Worm (Caenorhabditis elegans) whole organism, young adult: Measurements from ENCODE around the gene clec-178.

Experiments
- B0019.2 ChIP-seq: fragments of 200-800 bp; sonication (Bioruptor generic); conservative IDR thresholded peaks from 2 replicates; pipeline ENCODE4 v1.3.6; 2022; ENCODE audit warnings: missing genetic modification reagents, missing genetic modification characterization, missing compliant biosample characterization
- B0261.1 ChIP-seq: sonication (generic microtip); optimal IDR thresholded peaks from 2 replicates; lab custom pipeline; 2016; ENCODE audit warnings: mild to moderate bottlenecking, missing genetic modification characterization, moderate library complexity, missing compliant biosample characterization
- D2030.7 ChIP-seq: fragments of 200-800 bp; sonication (Bioruptor generic); IDR thresholded peaks from 2 replicates; pipeline ENCODE4 v1.3.6; 2022; ENCODE audit warnings: missing genetic modification reagents, missing genetic modification characterization, missing compliant biosample characterization
- F33H1.4 ChIP-seq: fragments of 200-800 bp; sonication (Bioruptor generic); IDR thresholded peaks from 2 replicates; pipeline ENCODE4 v1.3.6; 2022; ENCODE audit warnings: missing genetic modification reagents, missing genetic modification characterization, missing compliant biosample characterization
- K12H6.12 ChIP-seq: fragments of 200-800 bp; sonication (Bioruptor generic); optimal IDR thresholded peaks from 2 replicates; lab custom pipeline; 2018; ENCODE audit warnings: mild to moderate bottlenecking, missing genetic modification characterization, missing compliant biosample characterization
- Y53F4B.3 ChIP-seq: fragments of 200-800 bp; sonication (Bioruptor generic); IDR thresholded peaks from 2 replicates; pipeline ENCODE4 v1.3.6; 2022; ENCODE audit warnings: missing genetic modification reagents, missing genetic modification characterization, missing compliant biosample characterization
- aptf-2 ChIP-seq: fragments of 200-800 bp; sonication (Bioruptor generic); conservative IDR thresholded peaks from 2 replicates; pipeline ENCODE4 v1.3.6; 2022; ENCODE audit warnings: missing genetic modification reagents, missing genetic modification characterization, missing compliant biosample characterization
- atf-7 ChIP-seq: sonication (generic microtip); optimal IDR thresholded peaks from 2 replicates; lab custom pipeline; 2017; ENCODE audit warnings: mild to moderate bottlenecking, missing genetic modification characterization, missing compliant biosample characterization
- attf-3 ChIP-seq: fragments of 200-800 bp; sonication (Bioruptor generic); conservative IDR thresholded peaks from 2 replicates; pipeline ENCODE4 v1.3.6; 2022; ENCODE audit warnings: missing genetic modification reagents, missing genetic modification characterization, missing compliant biosample characterization
- attf-5 ChIP-seq: fragments of 200-800 bp; sonication (Bioruptor generic); optimal IDR thresholded peaks from 2 replicates; lab custom pipeline; 2018; ENCODE audit warnings: mild to moderate bottlenecking, missing genetic modification characterization, missing compliant biosample characterization
- attf-6 ChIP-seq: fragments of 200-800 bp; sonication (Bioruptor generic); IDR thresholded peaks from 2 replicates; pipeline ENCODE4 v1.3.6; 2022; ENCODE audit warnings: missing genetic modification reagents, missing genetic modification characterization, missing compliant biosample characterization
- bed-1 ChIP-seq: fragments of 200-800 bp; sonication (Bioruptor generic); IDR thresholded peaks from 2 replicates; pipeline ENCODE4 v1.3.6; 2022; ENCODE audit warnings: missing genetic modification reagents, missing genetic modification characterization, missing compliant biosample characterization
- bed-2 ChIP-seq: fragments of 200-800 bp; sonication (Bioruptor generic); IDR thresholded peaks from 2 replicates; pipeline ENCODE4 v1.3.6; 2022; ENCODE audit warnings: missing genetic modification reagents, missing genetic modification characterization, missing compliant biosample characterization
- cebp-1 ChIP-seq, 2 experiments: fragments of 200-800 bp in 1 of 2; sonication (Bioruptor generic) in 1 of 2; sonication (generic microtip) in 1 of 2; IDR thresholded peaks in 1 of 2; optimal IDR thresholded peaks in 1 of 2; 2 replicates each; pipeline versions ENCODE4 v1.3.6 to Lab custom; 2017 to 2022; ENCODE audit warnings: missing compliant biosample characterization in 2 of 2, missing genetic modification characterization in 2 of 2, mild to moderate bottlenecking in 1 of 2, missing genetic modification reagents in 1 of 2, moderate library complexity in 1 of 2
- die-1 ChIP-seq: sonication (generic microtip); optimal IDR thresholded peaks from 2 replicates; lab custom pipeline; 2016; ENCODE audit warnings: missing genotype, mild to moderate bottlenecking, missing genetic modification characterization, missing compliant biosample characterization
- dpl-1 ChIP-seq: fragments of 150-350 bp; optimal IDR thresholded peaks from 2 replicates; lab custom pipeline; 2014; ENCODE audit warnings: missing biosample characterization, missing genetic modification reagents, missing genetic modification characterization
- gei-17 ChIP-seq: fragments of 200-800 bp; sonication (Bioruptor generic); optimal IDR thresholded peaks from 2 replicates; lab custom pipeline; 2018; ENCODE audit warnings: mild to moderate bottlenecking, missing genetic modification characterization, missing compliant biosample characterization
- hlh-26 ChIP-seq: fragments of 200-800 bp; sonication (Bioruptor generic); conservative IDR thresholded peaks from 2 replicates; pipeline ENCODE4 v1.3.6; 2022; ENCODE audit warnings: missing genetic modification reagents, missing genetic modification characterization, missing compliant biosample characterization
- hmg-1.2 ChIP-seq: fragments of 200-800 bp; sonication (Bioruptor generic); IDR thresholded peaks from 2 replicates; pipeline ENCODE4 v1.3.6; 2022; ENCODE audit warnings: missing genetic modification reagents, missing genetic modification characterization, missing compliant biosample characterization
- lag-1 ChIP-seq: fragments of 200-800 bp; sonication (Bioruptor generic); IDR thresholded peaks from 2 replicates; pipeline ENCODE4 v1.3.6; 2022; ENCODE audit warnings: missing genetic modification reagents, missing genetic modification characterization, missing compliant biosample characterization
- let-526 ChIP-seq: fragments of 200-800 bp; sonication (Bioruptor generic); IDR thresholded peaks from 2 replicates; pipeline ENCODE4 v1.3.6; 2022; ENCODE audit warnings: missing genetic modification reagents, missing genetic modification characterization, missing compliant biosample characterization
- let-607 ChIP-seq, 2 experiments: fragments of 200-800 bp in 1 of 2; sonication (Bioruptor generic) in 1 of 2; sonication (generic microtip) in 1 of 2; optimal IDR thresholded peaks; 2 replicates each; lab custom pipeline; 2016 to 2018; ENCODE audit warnings: mild to moderate bottlenecking in 2 of 2, missing compliant biosample characterization in 2 of 2, missing genetic modification characterization in 2 of 2, moderate library complexity in 2 of 2, missing genotype in 1 of 2
- lin-40 ChIP-seq: sonication (generic microtip); optimal IDR thresholded peaks from 2 replicates; lab custom pipeline; 2016; ENCODE audit warnings: missing genetic modification characterization, mild to moderate bottlenecking, missing compliant biosample characterization, missing genotype, missing genetic modification reagents
- lin-54 ChIP-seq: fragments of 200-800 bp; sonication (Bioruptor generic); optimal IDR thresholded peaks from 2 replicates; lab custom pipeline; 2018; ENCODE audit warnings: mild to moderate bottlenecking, missing genetic modification characterization, missing compliant biosample characterization
- madf-6 ChIP-seq: fragments of 200-800 bp; sonication (Bioruptor generic); IDR thresholded peaks from 2 replicates; pipeline ENCODE4 v1.3.6; 2022; ENCODE audit warnings: missing genetic modification reagents, missing genetic modification characterization, missing compliant biosample characterization
- madf-8 ChIP-seq: fragments of 200-800 bp; sonication (Bioruptor generic); conservative IDR thresholded peaks from 2 replicates; pipeline ENCODE4 v1.3.6; 2022; ENCODE audit warnings: missing genetic modification reagents, missing genetic modification characterization, missing compliant biosample characterization
- nfya-2 ChIP-seq: fragments of 200-800 bp; sonication (Bioruptor generic); IDR thresholded peaks from 2 replicates; pipeline ENCODE4 v1.3.6; 2022; ENCODE audit warnings: missing genetic modification reagents, missing genetic modification characterization, missing compliant biosample characterization
- nhr-120 ChIP-seq: fragments of 200-800 bp; sonication (Bioruptor generic); IDR thresholded peaks from 2 replicates; pipeline ENCODE4 v1.3.6; 2022; ENCODE audit warnings: missing genetic modification characterization, missing compliant biosample characterization
- nhr-27 ChIP-seq: fragments of 200-800 bp; sonication (Bioruptor generic); optimal IDR thresholded peaks from 2 replicates; lab custom pipeline; 2018; ENCODE audit warnings: mild to moderate bottlenecking, missing genetic modification characterization, moderate library complexity, missing compliant biosample characterization
- nhr-80 ChIP-seq: sonication (generic microtip); optimal IDR thresholded peaks from 2 replicates; lab custom pipeline; 2016; ENCODE audit warnings: missing genetic modification characterization, missing compliant biosample characterization
- nhr-90 ChIP-seq: sonication (generic microtip); optimal IDR thresholded peaks from 2 replicates; lab custom pipeline; 2016; ENCODE audit warnings: missing genotype, mild to moderate bottlenecking, missing genetic modification characterization, missing compliant biosample characterization
- rec-8 ChIP-seq, 2 experiments: sonication (generic microtip); optimal IDR thresholded peaks; 2 replicates each; lab custom pipeline; 2016; ENCODE audit warnings: mild to moderate bottlenecking in 2 of 2, missing genetic modification characterization in 2 of 2, missing genetic modification reagents in 2 of 2, missing genotype in 2 of 2, missing biosample characterization in 1 of 2, missing compliant biosample characterization in 1 of 2, moderate library complexity in 1 of 2
- sdz-38 ChIP-seq: sonication (generic microtip); optimal IDR thresholded peaks from 2 replicates; lab custom pipeline; 2016; ENCODE audit warnings: missing genotype, missing genetic modification characterization, missing compliant biosample characterization
- sea-2 ChIP-seq: fragments of 200-800 bp; sonication (Bioruptor generic); IDR thresholded peaks from 2 replicates; pipeline ENCODE4 v1.3.6; 2022; ENCODE audit warnings: missing genetic modification characterization, missing compliant biosample characterization
- snpc-4 ChIP-seq, 5 experiments: fragments of 150-350 bp in 1 of 5; sonication (generic microtip) in 4 of 5; optimal IDR thresholded peaks; 2 replicates each; lab custom pipeline; 2014 to 2018; ENCODE audit warnings: missing genetic modification characterization in 5 of 5, missing biosample characterization in 3 of 5, antibody characterized with exemption in 2 of 5, mild to moderate bottlenecking in 2 of 5, missing compliant biosample characterization in 2 of 5, missing genotype in 2 of 5, moderate library complexity in 2 of 5, missing genetic modification reagents in 1 of 5
- tbp1 ChIP-seq: fragments of 200-800 bp; sonication (Bioruptor generic); optimal IDR thresholded peaks from 2 replicates; lab custom pipeline; 2018; ENCODE audit warnings: mild to moderate bottlenecking, missing genetic modification characterization, missing compliant biosample characterization
- unc-130 ChIP-seq: sonication (generic microtip); optimal IDR thresholded peaks from 2 replicates; lab custom pipeline; 2016; ENCODE audit warnings: missing genetic modification reagents, missing genetic modification characterization, missing compliant biosample characterization
- ztf-18 ChIP-seq: sonication (generic microtip); optimal IDR thresholded peaks from 2 replicates; lab custom pipeline; 2016; ENCODE audit warnings: missing genotype, mild to moderate bottlenecking, missing genetic modification characterization, missing compliant biosample characterization
- ztf-3 ChIP-seq: fragments of 200-800 bp; sonication (Bioruptor generic); optimal IDR thresholded peaks from 2 replicates; lab custom pipeline; 2018; ENCODE audit warnings: mild to moderate bottlenecking, missing genetic modification characterization, missing compliant biosample characterization
- ztf-6 ChIP-seq: fragments of 200-800 bp; sonication (Bioruptor generic); IDR thresholded peaks from 2 replicates; pipeline ENCODE4 v1.3.6; 2022; ENCODE audit warnings: missing genetic modification reagents, missing genetic modification characterization, missing compliant biosample characterization

Gene clec-178

ce11 chrIV:5667191-5667590 is 13.4 kb downstream of the clec-178 start:
- no peak for TF ChIP-seq gei-17 (GFP tag; lab: Kevin White, UChicago)
- no peak for TF ChIP-seq cebp-1 (GFP tag; IDR thresholded peaks at IDR 0.05; lab: Robert Waterston, UW)
- TF ChIP-seq cebp-1 (tag; optimal IDR thresholded peaks at IDR 0.05; lab: Kevin White, UChicago) = peak; percentile 19
- no peak for TF ChIP-seq B0261.1 (tag; lab: Kevin White, UChicago)
- TF ChIP-seq nhr-80 (tag; lab: Kevin White, UChicago) = peak; percentile 5
- no peak for TF ChIP-seq snpc-4 (GFP tag; optimal IDR thresholded peaks at IDR 0.05; lab: Kevin White, UChicago)
- no peak for TF ChIP-seq snpc-4 (tag; optimal IDR thresholded peaks at IDR 0.05; lab: Kevin White, UChicago)
- TF ChIP-seq hmg-1.2 (GFP tag; lab: Robert Waterston, UW) = peak; percentile 19; the same call in 1 of the 2 replicates

- no peak for TF ChIP-seq attf-6
- no peak for TF ChIP-seq hmg-1.2 (GFP tag; lab: Robert Waterston, UW)
- TF ChIP-seq ztf-3 (GFP tag; lab: Kevin White, UChicago) = no peak
- no peak for TF ChIP-seq madf-6
- TF ChIP-seq attf-3 (GFP tag; lab: Robert Waterston, UW) = no peak
- TF ChIP-seq lag-1 (GFP tag; lab: Robert Waterston, UW) = no peak
- no peak for TF ChIP-seq sdz-38 (tag; lab: Kevin White, UChicago)
- TF ChIP-seq D2030.7 (GFP tag; lab: Robert Waterston, UW) = no peak
- TF ChIP-seq die-1 = no peak
- no peak for TF ChIP-seq F33H1.4 (GFP tag; lab: Robert Waterston, UW)
- TF ChIP-seq let-526 (GFP tag; lab: Robert Waterston, UW) = no peak
- TF ChIP-seq atf-7 (tag; lab: Kevin White, UChicago) = no peak
- no peak for TF ChIP-seq aptf-2
Measured at ce11 chrIV:5669459-5669858, 15.7 kb downstream of the clec-178 start, which contains the start of gene T19E7.6. Gene T19E7.6, minus strand, starts transcription at chrIV:5669503.

ce11 chrIV:5671325-5671724 is 17.6 kb downstream of the clec-178 start:
- TF ChIP-seq hmg-1.2 (GFP tag; lab: Robert Waterston, UW) (no peak), bed-1 (GFP tag; lab: Robert Waterston, UW) (no peak), B0019.2 (GFP tag; lab: Robert Waterston, UW) (no peak), tbp1 (GFP tag; lab: Kevin White, UChicago) (no peak), atf-7 (tag; lab: Kevin White, UChicago) (no peak), ztf-6 (GFP tag; lab: Robert Waterston, UW) (no peak), dpl-1 (GFP tag; lab: Kevin White, UChicago) (no peak), B0261.1 (tag; lab: Kevin White, UChicago) (no peak), nhr-120 (GFP tag; lab: Robert Waterston, UW) (no peak), sea-2 (GFP tag; lab: Robert Waterston, UW) (no peak), let-607 (tag; optimal IDR thresholded peaks at IDR 0.05; lab: Kevin White, UChicago) (no peak), lin-54 (GFP tag; lab: Kevin White, UChicago) (no peak)

- TF ChIP-seq ztf-18 (tag; lab: Kevin White, UChicago) (no peak), bed-2 (GFP tag; lab: Robert Waterston, UW) (no peak), K12H6.12 (tag; lab: Kevin White, UChicago) (no peak), unc-130 (GFP tag; lab: Kevin White, UChicago) (no peak), madf-8 (GFP tag; lab: Robert Waterston, UW) (no peak), nhr-27 (no peak), sea-2 (GFP tag; lab: Robert Waterston, UW) (no peak), lin-40 (no peak), bed-1 (GFP tag; lab: Robert Waterston, UW) (no peak), hlh-26 (GFP tag; lab: Robert Waterston, UW) (no peak), nfya-2 (no peak), attf-5 (GFP tag; lab: Kevin White, UChicago) (no peak), rec-8 (tag; optimal IDR thresholded peaks at IDR 0.05; lab: Kevin White, UChicago) (no peak), D2030.7 (GFP tag; lab: Robert Waterston, UW) (no peak), nhr-90 (no peak), Y53F4B.3 (GFP tag; lab: Robert Waterston, UW) (no peak)
Measured at ce11 chrIV:5674435-5674834, 20.7 kb downstream of the clec-178 start, which contains the start of gene srd-5. Gene srd-5, minus strand, starts transcription at chrIV:5674535.
